Worm (Caenorhabditis elegans): ENCODE measurements around the gene C33B4.2.

C33B4.2 gene

ce11 chrII:11376026-11376425 lies 4.1 kb upstream of the C33B4.2 start:
- no peak for TF ChIP-seq aly-1 (tag; optimal IDR thresholded peaks at IDR 0.05)
- no peak for TF ChIP-seq ama-1 (optimal IDR thresholded peaks at IDR 0.05)
- no peak for TF ChIP-seq ceh-36 (tag; optimal IDR thresholded peaks at IDR 0.05)
- TF ChIP-seq B0310.2 (tag; optimal IDR thresholded peaks at IDR 0.05), result no peak
- no peak for TF ChIP-seq tra-4 (tag; optimal IDR thresholded peaks at IDR 0.05)
- TF ChIP-seq ceh-13 (GFP tag; optimal IDR thresholded peaks at IDR 0.05), result no peak
- no peak for TF ChIP-seq flt-1 (GFP tag; IDR thresholded peaks at IDR 0.05)
- no peak for TF ChIP-seq hmbx-1 (tag; optimal IDR thresholded peaks at IDR 0.05)
- no peak for TF ChIP-seq tbx-11 (GFP tag; IDR thresholded peaks at IDR 0.05)
- TF ChIP-seq hmg-4 (GFP tag; optimal IDR thresholded peaks at IDR 0.05), result no peak
- no peak for TF ChIP-seq hnd-1 (tag; optimal IDR thresholded peaks at IDR 0.05)
- TF ChIP-seq pes-1 (GFP tag; IDR thresholded peaks at IDR 0.05), result no peak
- no peak for TF ChIP-seq ets-7 (tag; optimal IDR thresholded peaks at IDR 0.05)

ce11 chrII:11361751-11362150 lies 10.2 kb downstream of the C33B4.2 start:
- TF ChIP-seq sea-1 (GFP tag; conservative IDR thresholded peaks at IDR 0.05) (no peak), ets-7 (tag; optimal IDR thresholded peaks at IDR 0.05) (no peak), aly-1 (tag; optimal IDR thresholded peaks at IDR 0.05) (no peak), hmg-4 (GFP tag; optimal IDR thresholded peaks at IDR 0.05) (no peak), ceh-36 (tag; optimal IDR thresholded peaks at IDR 0.05) (no peak)

ce11 chrII:11353471-11353870 lies 18.5 kb downstream of the C33B4.2 start:
- no peak for TF ChIP-seq aly-1 (tag; optimal IDR thresholded peaks at IDR 0.05)
- no peak for TF ChIP-seq flt-1 (GFP tag; IDR thresholded peaks at IDR 0.05)
- TF ChIP-seq ceh-13 (GFP tag; optimal IDR thresholded peaks at IDR 0.05), result no peak
- no peak for TF ChIP-seq tra-4 (tag; optimal IDR thresholded peaks at IDR 0.05)
- TF ChIP-seq ama-1 (optimal IDR thresholded peaks at IDR 0.05), result no peak
- no peak for TF ChIP-seq ceh-36 (tag; optimal IDR thresholded peaks at IDR 0.05)

ce11 chrII:11351599-11351998 lies 20.3 kb downstream of the C33B4.2 start, which contains the start of gene clh-2:
clh-2 (plus strand) TSS chrII:11351899.
- no peak for TF ChIP-seq tbx-11 (GFP tag; IDR thresholded peaks at IDR 0.05)
- TF ChIP-seq scrt-1 (GFP tag; IDR thresholded peaks at IDR 0.05), result no peak
- no peak for TF ChIP-seq hmbx-1 (tag; optimal IDR thresholded peaks at IDR 0.05)
- no peak for TF ChIP-seq hnd-1 (tag; optimal IDR thresholded peaks at IDR 0.05)
- TF ChIP-seq ets-7 (tag; optimal IDR thresholded peaks at IDR 0.05), result no peak
- no peak for TF ChIP-seq sea-1 (GFP tag; conservative IDR thresholded peaks at IDR 0.05)
- TF ChIP-seq B0310.2 (tag; optimal IDR thresholded peaks at IDR 0.05), result no peak
- TF ChIP-seq aly-1 (tag; optimal IDR thresholded peaks at IDR 0.05), result no peak
- TF ChIP-seq tbx-37 (GFP tag; conservative IDR thresholded peaks at IDR 0.05), result no peak
- no peak for TF ChIP-seq ceh-36 (tag; optimal IDR thresholded peaks at IDR 0.05)

ce11 chrII:11349892-11350291 lies 22.1 kb downstream of the C33B4.2 start, which contains the start of gene dph-5:
dph-5 (plus strand) TSS chrII:11350192.
- TF ChIP-seq tbx-37 (GFP tag; conservative IDR thresholded peaks at IDR 0.05), result no peak
- TF ChIP-seq hnd-1 (tag; optimal IDR thresholded peaks at IDR 0.05), result no peak
- TF ChIP-seq aly-1 (tag; optimal IDR thresholded peaks at IDR 0.05), result no peak
- TF ChIP-seq ceh-36 (tag; optimal IDR thresholded peaks at IDR 0.05), result no peak
- TF ChIP-seq B0310.2 (tag; optimal IDR thresholded peaks at IDR 0.05), result no peak
- no peak for TF ChIP-seq hmbx-1 (tag; optimal IDR thresholded peaks at IDR 0.05)
- no peak for TF ChIP-seq pes-1 (GFP tag; IDR thresholded peaks at IDR 0.05)
- TF ChIP-seq scrt-1 (GFP tag; IDR thresholded peaks at IDR 0.05), result no peak

- TF ChIP-seq F13C5.2 (tag; optimal IDR thresholded peaks at IDR 0.05) (peak; percentile 45), ama-1 (optimal IDR thresholded peaks at IDR 0.05) (no peak)
Measured at ce11 chrII:11347878-11348556, 23.9 kb downstream of the C33B4.2 start, which contains the start of the genes B0491.6 and pigm-1. B0491.6 (minus strand) TSS chrII:11348343. pigm-1 (plus strand) TSS chrII:11348445.

- no peak; the same call in 1 of the 2 replicates for TF ChIP-seq tbx-37 (GFP tag; conservative IDR thresholded peaks at IDR 0.05)
- no peak for TF ChIP-seq ets-7 (tag; optimal IDR thresholded peaks at IDR 0.05)
- no peak for TF ChIP-seq B0310.2 (tag; optimal IDR thresholded peaks at IDR 0.05)
- TF ChIP-seq F13C5.2 (tag; optimal IDR thresholded peaks at IDR 0.05), result peak; percentile 63
- TF ChIP-seq aly-1 (tag; optimal IDR thresholded peaks at IDR 0.05), result no peak
- TF ChIP-seq ama-1 (optimal IDR thresholded peaks at IDR 0.05), result no peak
- TF ChIP-seq ceh-13 (GFP tag; optimal IDR thresholded peaks at IDR 0.05), result no peak
- peak; percentile 40; the same call in 1 of the 2 replicates for TF ChIP-seq flt-1 (GFP tag; IDR thresholded peaks at IDR 0.05)
- no peak for TF ChIP-seq tbx-11 (GFP tag; IDR thresholded peaks at IDR 0.05)
- TF ChIP-seq hnd-1 (tag; optimal IDR thresholded peaks at IDR 0.05), result peak; percentile 22
- TF ChIP-seq ceh-36 (tag; optimal IDR thresholded peaks at IDR 0.05), result peak; percentile 53
- no peak for TF ChIP-seq hmbx-1 (tag; optimal IDR thresholded peaks at IDR 0.05)
- TF ChIP-seq tra-4 (tag; optimal IDR thresholded peaks at IDR 0.05), result no peak
- TF ChIP-seq pes-1 (GFP tag; IDR thresholded peaks at IDR 0.05), result peak; percentile 65
- 0 out of 2 replicates have a peak, but pooled peaks have one; percentile 45 for TF ChIP-seq sea-1 (GFP tag; conservative IDR thresholded peaks at IDR 0.05)
- TF ChIP-seq scrt-1 (GFP tag; IDR thresholded peaks at IDR 0.05), result peak; percentile 20; the same call in 1 of the 2 replicates
Measured at ce11 chrII:11345570-11346029, 26.3 kb downstream of the C33B4.2 start, which contains the start of gene nduf-11. nduf-11 (minus strand) TSS chrII:11345620.

- TF ChIP-seq ets-7 (tag; optimal IDR thresholded peaks at IDR 0.05), result no peak
- no peak for TF ChIP-seq hmg-4 (GFP tag; optimal IDR thresholded peaks at IDR 0.05)
- no peak for TF ChIP-seq flt-1 (GFP tag; IDR thresholded peaks at IDR 0.05)
- TF ChIP-seq aly-1 (tag; optimal IDR thresholded peaks at IDR 0.05), result no peak
- no peak for TF ChIP-seq tbx-11 (GFP tag; IDR thresholded peaks at IDR 0.05)
- TF ChIP-seq scrt-1 (GFP tag; IDR thresholded peaks at IDR 0.05), result no peak
- no peak for TF ChIP-seq hmbx-1 (tag; optimal IDR thresholded peaks at IDR 0.05)
- no peak for TF ChIP-seq hnd-1 (tag; optimal IDR thresholded peaks at IDR 0.05)
- no peak for TF ChIP-seq ama-1 (optimal IDR thresholded peaks at IDR 0.05)
- TF ChIP-seq F13C5.2 (tag; optimal IDR thresholded peaks at IDR 0.05), result no peak
Measured at ce11 chrII:11344554-11344953, 27.4 kb downstream of the C33B4.2 start.

Measured in whole organism, early embryonic.